Worm (Caenorhabditis elegans) whole organism, young adult: Measurements from ENCODE around the gene W10C6.2.

ENCODE experiments used
- C06A6.2 ChIP-seq: fragments of 200-800 bp; sonication (Bioruptor generic); conservative IDR thresholded peaks from 2 replicates; pipeline ENCODE4 v1.3.6; 2022; ENCODE audit warnings: missing genetic modification characterization, missing compliant biosample characterization
- Y53G8AR.9 ChIP-seq: fragments of 200-800 bp; sonication (Bioruptor generic); conservative IDR thresholded peaks from 2 replicates; pipeline ENCODE4 v1.3.6; 2022; ENCODE audit warnings: missing genetic modification reagents, missing genetic modification characterization, missing compliant biosample characterization
- gei-17 ChIP-seq: fragments of 200-800 bp; sonication (Bioruptor generic); optimal IDR thresholded peaks from 2 replicates; lab custom pipeline; 2018; ENCODE audit warnings: mild to moderate bottlenecking, missing genetic modification characterization, missing compliant biosample characterization
- lsl-1 ChIP-seq: fragments of 200-800 bp; sonication (Bioruptor generic); optimal IDR thresholded peaks from 2 replicates; lab custom pipeline; 2018; ENCODE audit warnings: mild to moderate bottlenecking, missing genetic modification characterization, moderate library complexity, missing compliant biosample characterization
- nfya-1 ChIP-seq: sonication (generic microtip); optimal IDR thresholded peaks from 2 replicates; lab custom pipeline; 2017; ENCODE audit warnings: antibody characterized with exemption, missing compliant biosample characterization, missing genetic modification characterization, borderline replicate concordance; ENCODE audit not compliant: insufficient read depth
- snpc-4 ChIP-seq, 5 experiments: fragments of 150-350 bp in 1 of 5; sonication (generic microtip) in 4 of 5; optimal IDR thresholded peaks; 2 replicates each; lab custom pipeline; 2014 to 2018; ENCODE audit warnings: missing genetic modification characterization in 5 of 5, missing biosample characterization in 3 of 5, antibody characterized with exemption in 2 of 5, mild to moderate bottlenecking in 2 of 5, missing compliant biosample characterization in 2 of 5, missing genotype in 2 of 5, moderate library complexity in 2 of 5, missing genetic modification reagents in 1 of 5
- unc-130 ChIP-seq: sonication (generic microtip); optimal IDR thresholded peaks from 2 replicates; lab custom pipeline; 2016; ENCODE audit warnings: missing genetic modification reagents, missing genetic modification characterization, missing compliant biosample characterization
- unc-62 ChIP-seq: fragments of 150-350 bp; optimal IDR thresholded peaks from 2 replicates; lab custom pipeline; 2014; ENCODE audit warnings: missing biosample characterization, missing genetic modification reagents, missing genetic modification characterization
- zfh-2 ChIP-seq: fragments of 200-800 bp; sonication (Bioruptor generic); conservative IDR thresholded peaks from 2 replicates; pipeline ENCODE4 v1.3.6; 2022; ENCODE audit warnings: missing genetic modification reagents, missing genetic modification characterization, missing compliant biosample characterization
- ztf-3 ChIP-seq: fragments of 200-800 bp; sonication (Bioruptor generic); optimal IDR thresholded peaks from 2 replicates; lab custom pipeline; 2018; ENCODE audit warnings: mild to moderate bottlenecking, missing genetic modification characterization, missing compliant biosample characterization

ce11 chrII:11089356-11089755 is 32.3 kb downstream of the W10C6.2 start, which contains the start of gene unc-53:
- TF ChIP-seq gei-17 (GFP tag; lab: Kevin White, UChicago) (no peak), Y53G8AR.9 (GFP tag; lab: Robert Waterston, UW) (no peak), ztf-3 (GFP tag; lab: Kevin White, UChicago) (no peak), C06A6.2 (no peak), unc-62 (GFP tag; lab: Kevin White, UChicago) (no peak), nfya-1 (tag; lab: Kevin White, UChicago) (no peak), zfh-2 (GFP tag; lab: Robert Waterston, UW) (no peak), unc-130 (GFP tag; lab: Kevin White, UChicago) (no peak), snpc-4 (GFP tag; optimal IDR thresholded peaks at IDR 0.05; lab: Kevin White, UChicago) (no peak), snpc-4 (tag; optimal IDR thresholded peaks at IDR 0.05; lab: Kevin White, UChicago) (no peak), lsl-1 (GFP tag; lab: Kevin White, UChicago) (no peak)
